Fruit fly (Drosophila melanogaster): ENCODE data around the gene B9d2.

The B9d2 gene

DNA sequence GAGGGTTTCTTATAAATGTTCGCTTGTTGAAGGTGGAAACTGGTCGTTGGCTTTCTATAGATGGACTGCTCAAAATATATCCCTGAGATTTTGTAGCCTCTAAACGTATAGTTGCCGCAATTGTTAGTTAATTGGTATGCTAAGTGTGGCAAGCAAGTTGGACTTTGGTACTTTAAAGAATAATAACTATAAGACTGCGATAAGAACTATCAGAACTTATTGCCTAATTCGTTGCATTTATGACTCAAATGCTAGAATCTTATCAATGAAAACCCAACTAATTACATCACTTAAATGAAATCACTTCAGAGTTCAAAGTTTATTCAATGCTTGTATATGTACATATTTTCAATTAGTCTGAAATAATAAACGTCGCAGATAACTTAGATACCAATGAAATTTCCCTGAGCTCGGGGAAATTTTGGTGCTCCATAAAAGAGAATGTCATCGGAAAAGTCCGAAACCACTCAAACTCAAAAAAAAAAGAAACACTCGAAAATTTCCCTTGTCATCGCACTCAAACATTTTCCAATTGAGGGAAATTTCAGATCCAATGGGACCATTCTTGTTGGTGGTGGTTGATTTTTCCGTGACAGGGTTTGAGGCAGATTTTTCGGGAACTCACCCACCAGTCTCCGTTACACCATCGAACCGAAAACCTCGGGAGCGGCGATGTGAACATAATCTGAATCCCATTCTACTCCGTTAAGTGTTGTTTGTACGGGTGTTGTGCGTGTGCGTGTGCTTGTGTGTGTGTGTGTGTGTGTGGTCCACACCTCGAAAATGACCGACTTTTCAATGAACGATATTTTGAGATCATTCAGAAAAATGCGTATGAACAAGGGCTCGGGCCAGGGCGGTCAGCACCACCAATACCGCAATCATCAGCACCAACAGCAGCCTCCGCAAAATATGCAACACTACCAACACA, 39.4 kb downstream of the B9d2 start, which contains the start of gene CG45075 (continued):
- TF ChIP-seq CG13894 (tag; optimal IDR thresholded peaks at IDR 0.05) (peak; percentile 79), aop (GFP tag; IDR thresholded peaks at IDR 0.05) (no peak), sens-2 (GFP tag; IDR thresholded peaks at IDR 0.05) (peak; percentile 49; the same call in 1 of the 2 replicates), Med (GFP tag) (peak; percentile 11), Scr (GFP tag; IDR thresholded peaks at IDR 0.05; ENCODE audit: partially characterized antibody) (peak; percentile 27; the same call in 1 of the 2 replicates), insv (GFP tag; optimal IDR thresholded peaks at IDR 0.05) (peak in 1 of 2 experiments; percentile 93), Blimp-1 (GFP tag; optimal IDR thresholded peaks at IDR 0.05) (peak; percentile 20), CG17829 (tag; optimal IDR thresholded peaks at IDR 0.05) (peak; percentile 23), ken (GFP tag; IDR thresholded peaks at IDR 0.05) (no peak), kni (GFP tag; optimal IDR thresholded peaks at IDR 0.05) (peak; percentile 36), ara (GFP tag; IDR thresholded peaks at IDR 0.05) (peak; percentile 19; the same call in 1 of the 2 replicates), CG10979 (tag; optimal IDR thresholded peaks at IDR 0.05) (peak; percentile 26), CG42726 (GFP tag; IDR thresholded peaks at IDR 0.05; ENCODE audit: partially characterized antibody) (0 out of 2 replicates have a peak, but pooled peaks have one; percentile 51), sc (optimal IDR thresholded peaks at IDR 0.05) (no peak), sc (GFP tag; optimal IDR thresholded peaks at IDR 0.05) (no peak), sqz (GFP tag; optimal IDR thresholded peaks at IDR 0.05) (peak; percentile 61), bbx (GFP tag; IDR thresholded peaks at IDR 0.05; ENCODE audit: partially characterized antibody) (peak; percentile 27; the same call in 1 of the 2 replicates), CG15479 (GFP tag; optimal IDR thresholded peaks at IDR 0.05) (no peak), scrt (GFP tag; optimal IDR thresholded peaks at IDR 0.05) (peak; percentile 19), CG2199 (GFP tag; IDR thresholded peaks at IDR 0.05) (0 out of 3 replicates have a peak, but pooled peaks have one; percentile 11), bab2 (GFP tag; optimal IDR thresholded peaks at IDR 0.05) (no peak), CG10267 (tag; optimal IDR thresholded peaks at IDR 0.05) (peak; percentile 10), CG4707 (GFP tag; optimal IDR thresholded peaks at IDR 0.05) (no peak), dmrt99B (tag; optimal IDR thresholded peaks at IDR 0.05) (peak; percentile 10), CG14965 (GFP tag; optimal IDR thresholded peaks at IDR 0.05; ENCODE audit: borderline replicate concordance) (no peak), her (GFP tag; optimal IDR thresholded peaks at IDR 0.05) (peak; percentile 26), CG30403 (GFP tag; optimal IDR thresholded peaks at IDR 0.05) (no peak), nerfin-1 (tag; optimal IDR thresholded peaks at IDR 0.05) (peak; percentile 38), CG15601 (tag; optimal IDR thresholded peaks at IDR 0.05) (peak; percentile 30), amos (GFP tag; IDR thresholded peaks at IDR 0.05; ENCODE audit: partially characterized antibody) (no peak), CG10565 (GFP tag; optimal IDR thresholded peaks at IDR 0.05) (no peak), Stat92E (GFP tag; optimal IDR thresholded peaks at IDR 0.05) (peak in 1 of 3 experiments; percentile 27), HLHmδ (GFP tag; optimal IDR thresholded peaks at IDR 0.05) (peak; percentile 74)

- TF ChIP-seq onecut (GFP tag; IDR thresholded peaks at IDR 0.05): 0 out of 2 replicates have a peak, but pooled peaks have one; percentile 2
- TF ChIP-seq CG2678 (tag; optimal IDR thresholded peaks at IDR 0.05): peak; percentile 26
- TF ChIP-seq Lim3 (GFP tag; IDR thresholded peaks at IDR 0.05): no peak
- TF ChIP-seq CG42726 (GFP tag; IDR thresholded peaks at IDR 0.05; ENCODE audit: partially characterized antibody): peak; percentile 56; the same call in 1 of the 2 replicates
- TF ChIP-seq CG12391 (tag; optimal IDR thresholded peaks at IDR 0.05): no peak
- no peak for TF ChIP-seq CG2120 (GFP tag; optimal IDR thresholded peaks at IDR 0.05)
- TF ChIP-seq ftz-f1 (GFP tag; optimal IDR thresholded peaks at IDR 0.05): peak; percentile 27
- TF ChIP-seq Aef1 (GFP tag; IDR thresholded peaks at IDR 0.05): peak; percentile 64
- TF ChIP-seq sqz (GFP tag; optimal IDR thresholded peaks at IDR 0.05): peak; percentile 15
- TF ChIP-seq Deaf1 (tag; optimal IDR thresholded peaks at IDR 0.05): peak; percentile 84
- TF ChIP-seq CG12769 (tag; optimal IDR thresholded peaks at IDR 0.05): peak; percentile 92
- peak; percentile 81 for TF ChIP-seq sd (tag; optimal IDR thresholded peaks at IDR 0.05)
- peak; percentile 69 for TF ChIP-seq Blimp-1 (GFP tag; optimal IDR thresholded peaks at IDR 0.05)
- peak; percentile 86; the same call in 2 of the 4 replicates for TF ChIP-seq chinmo (GFP tag; IDR thresholded peaks at IDR 0.05; ENCODE audit: partially characterized antibody)
- peak; percentile 69; the same call in 1 of the 2 replicates for TF ChIP-seq rib (GFP tag; IDR thresholded peaks at IDR 0.05)
- TF ChIP-seq z (GFP tag; IDR thresholded peaks at IDR 0.05): peak; percentile 92
- TF ChIP-seq nerfin-2 (GFP tag; IDR thresholded peaks at IDR 0.05; ENCODE audit: partially characterized antibody): 0 out of 2 replicates have a peak, but pooled peaks have one; percentile 8
These were observed 40.1 kb downstream of the B9d2 start for dm6 chr2L:6090365-6090764.

Measured in whole organism, embryonic.